Fruit fly (Drosophila melanogaster) whole organism, embryonic: ENCODE results near the gene bsf.

ENCODE experiments used
- Atf-2 ChIP-seq: fragments of 200-800 bp; sonication (Bioruptor generic); optimal IDR thresholded peaks from 2 replicates; lab custom pipeline; 2016; ENCODE audit warnings: missing biosample characterization, missing genetic modification characterization
- Atf3 ChIP-seq: fragments of 200-800 bp; sonication (Bioruptor generic); optimal IDR thresholded peaks from 3 replicates; lab custom pipeline; 2016; ENCODE audit warnings: missing biosample characterization, missing genetic modification characterization
- B-H1 ChIP-seq: fragments of 200-800 bp; sonication (Bioruptor generic); IDR thresholded peaks from 3 replicates; pipeline ENCODE4 v1.3.6; 2022; ENCODE audit warnings: missing biosample characterization, missing genetic modification characterization
- CG10209 ChIP-seq: fragments of 200-800 bp; sonication (Bioruptor generic); optimal IDR thresholded peaks from 3 replicates; lab custom pipeline; 2017; ENCODE audit warnings: missing biosample characterization, mild to moderate bottlenecking, missing genetic modification characterization, missing genetic modification reagents
- CG10979 ChIP-seq: fragments of 200-800 bp; sonication (Bioruptor generic); optimal IDR thresholded peaks from 2 replicates; lab custom pipeline; 2018; ENCODE audit warnings: missing biosample characterization, mild to moderate bottlenecking, missing genetic modification characterization, moderate library complexity
- CG11093 ChIP-seq: fragments of 200-800 bp; sonication (Bioruptor generic); IDR thresholded peaks from 3 replicates; pipeline ENCODE4 v1.3.6; 2022; ENCODE audit warnings: missing biosample characterization, missing genetic modification characterization
- CG13894 ChIP-seq: fragments of 200-800 bp; sonication (Bioruptor generic); optimal IDR thresholded peaks from 3 replicates; lab custom pipeline; 2018; ENCODE audit warnings: missing biosample characterization, mild to moderate bottlenecking, missing genetic modification characterization, moderate library complexity
- CG16815 ChIP-seq: fragments of 200-800 bp; sonication (Bioruptor generic); optimal IDR thresholded peaks from 3 replicates; lab custom pipeline; 2017; ENCODE audit warnings: missing biosample characterization, mild to moderate bottlenecking, missing genetic modification characterization
- CG17186 ChIP-seq: fragments of 200-800 bp; sonication (Bioruptor generic); optimal IDR thresholded peaks from 3 replicates; lab custom pipeline; 2017; ENCODE audit warnings: missing biosample characterization, missing genetic modification reagents, missing genetic modification characterization
- CG18011 ChIP-seq: fragments of 200-800 bp; sonication (Bioruptor generic); optimal IDR thresholded peaks from 2 replicates; lab custom pipeline; 2017; ENCODE audit warnings: missing biosample characterization, missing genetic modification characterization, mild to moderate bottlenecking, moderate library complexity, missing genotype
- CG1832 ChIP-seq: fragments of 200-800 bp; sonication (Bioruptor generic); optimal IDR thresholded peaks from 2 replicates; lab custom pipeline; 2017; ENCODE audit warnings: missing biosample characterization, mild to moderate bottlenecking, missing genetic modification characterization, inconsistent platforms
- CG18619 ChIP-seq: fragments of 200-800 bp; sonication (Bioruptor generic); optimal IDR thresholded peaks from 3 replicates; lab custom pipeline; 2017; ENCODE audit warnings: missing biosample characterization, mild to moderate bottlenecking, missing genetic modification characterization
- CG2129 ChIP-seq: fragments of 200-800 bp; sonication (Bioruptor generic); IDR thresholded peaks from 2 replicates; pipeline ENCODE4 v1.3.6; 2022; ENCODE audit warnings: missing biosample characterization, missing genetic modification characterization; ENCODE audit not compliant: partially characterized antibody
- CG31388 ChIP-seq: fragments of 200-800 bp; sonication (Bioruptor generic); optimal IDR thresholded peaks from 2 replicates; lab custom pipeline; 2016; ENCODE audit warnings: missing biosample characterization, missing genetic modification characterization
- CG3847 ChIP-seq: fragments of 200-800 bp; sonication (Bioruptor generic); IDR thresholded peaks from 2 replicates; pipeline ENCODE4 v1.3.6; 2022; ENCODE audit warnings: missing biosample characterization, missing genetic modification characterization
- CG4360 ChIP-seq: fragments of 200-800 bp; sonication (Bioruptor generic); IDR thresholded peaks from 2 replicates; pipeline ENCODE4 v1.3.6; 2022; ENCODE audit warnings: missing biosample characterization, missing genetic modification characterization
- CG4730 ChIP-seq: fragments of 200-800 bp; sonication (Bioruptor generic); IDR thresholded peaks from 2 replicates; pipeline ENCODE4 v1.3.6; 2022; ENCODE audit warnings: missing biosample characterization, missing genetic modification characterization
- CG7271 ChIP-seq: fragments of 200-800 bp; sonication (Bioruptor generic); optimal IDR thresholded peaks from 2 replicates; lab custom pipeline; 2018; ENCODE audit warnings: missing biosample characterization, mild to moderate bottlenecking, missing genetic modification characterization, moderate library complexity
- CG7372 ChIP-seq: fragments of 200-800 bp; sonication (Bioruptor generic); IDR thresholded peaks from 2 replicates; pipeline ENCODE4 v1.3.6; 2022; ENCODE audit warnings: missing biosample characterization, missing genetic modification characterization
- Dref ChIP-seq: fragments of 200-800 bp; sonication (Bioruptor generic); IDR thresholded peaks from 2 replicates; pipeline ENCODE4 v1.3.6; 2022; ENCODE audit warnings: missing biosample characterization, missing genetic modification characterization
- Fer3 ChIP-seq: fragments of 200-800 bp; sonication (Bioruptor generic); optimal IDR thresholded peaks from 2 replicates; lab custom pipeline; 2018; ENCODE audit warnings: missing biosample characterization, mild to moderate bottlenecking, missing genetic modification characterization, moderate library complexity
- H2.0 ChIP-seq: fragments of 200-800 bp; sonication (Bioruptor generic); IDR thresholded peaks from 2 replicates; pipeline ENCODE4 v1.3.6; 2022; ENCODE audit warnings: missing biosample characterization, missing genetic modification characterization
- MBD-R2 ChIP-seq: fragments of 200-800 bp; sonication (Bioruptor generic); IDR thresholded peaks from 2 replicates; pipeline ENCODE4 v1.3.6; 2022; ENCODE audit warnings: missing biosample characterization, missing genetic modification characterization
- Meics ChIP-seq: fragments of 200-800 bp; sonication (Bioruptor generic); optimal IDR thresholded peaks from 2 replicates; lab custom pipeline; 2017; ENCODE audit warnings: missing biosample characterization, mild to moderate bottlenecking, missing genetic modification characterization
- Ptx1 ChIP-seq: fragments of 200-800 bp; sonication (Bioruptor generic); IDR thresholded peaks from 2 replicates; pipeline ENCODE4 v1.3.6; 2022; ENCODE audit warnings: missing biosample characterization, missing genetic modification characterization
- Ravus ChIP-seq: fragments of 200-800 bp; sonication (Bioruptor generic); IDR thresholded peaks from 2 replicates; pipeline ENCODE4 v1.3.6; 2022; ENCODE audit warnings: missing biosample characterization, missing genetic modification characterization
- Sin3A ChIP-seq: fragments of >200 bp; optimal IDR thresholded peaks from 2 replicates; lab custom pipeline; 2018
- Sox100B ChIP-seq: fragments of 200-800 bp; sonication (Bioruptor generic); optimal IDR thresholded peaks from 3 replicates; lab custom pipeline; 2018; ENCODE audit warnings: missing biosample characterization, mild to moderate bottlenecking, missing genetic modification characterization
- Spps ChIP-seq: fragments of 200-800 bp; sonication (Bioruptor generic); optimal IDR thresholded peaks from 2 replicates; lab custom pipeline; 2018; ENCODE audit warnings: missing biosample characterization, mild to moderate bottlenecking, missing genetic modification characterization
- Sry-β ChIP-seq: fragments of 200-800 bp; sonication (Bioruptor generic); optimal IDR thresholded peaks from 2 replicates; lab custom pipeline; 2018; ENCODE audit warnings: missing biosample characterization, mild to moderate bottlenecking, missing genetic modification characterization, moderate library complexity
- aop ChIP-seq: fragments of 200-800 bp; sonication (Bioruptor generic); IDR thresholded peaks from 2 replicates; pipeline ENCODE4 v1.3.6; 2022; ENCODE audit warnings: missing biosample characterization, missing genetic modification characterization
- bbx ChIP-seq: fragments of 200-800 bp; sonication (Bioruptor generic); IDR thresholded peaks from 2 replicates; pipeline ENCODE4 v1.3.6; 2022; ENCODE audit warnings: missing biosample characterization, missing genetic modification characterization; ENCODE audit not compliant: partially characterized antibody
- btn ChIP-seq: fragments of 200-800 bp; sonication (Bioruptor generic); optimal IDR thresholded peaks from 2 replicates; lab custom pipeline; 2016; ENCODE audit warnings: missing biosample characterization, missing genetic modification characterization
- cato ChIP-seq: fragments of 200-800 bp; sonication (Bioruptor generic); optimal IDR thresholded peaks from 2 replicates; lab custom pipeline; 2016; ENCODE audit warnings: missing biosample characterization, missing genetic modification characterization, borderline replicate concordance
- caup ChIP-seq: fragments of 200-800 bp; sonication (Bioruptor generic); optimal IDR thresholded peaks from 3 replicates; lab custom pipeline; 2017; ENCODE audit warnings: missing biosample characterization, mild to moderate bottlenecking, missing genetic modification characterization, moderate library complexity; ENCODE audit not compliant: severe bottlenecking
- cg ChIP-seq: fragments of 200-800 bp; sonication (Bioruptor generic); optimal IDR thresholded peaks from 3 replicates; lab custom pipeline; 2019; ENCODE audit warnings: missing biosample characterization, mild to moderate bottlenecking, missing genetic modification characterization, moderate library complexity
- chinmo ChIP-seq: fragments of 200-800 bp; sonication (Bioruptor generic); IDR thresholded peaks from 4 replicates; pipeline ENCODE4 v1.3.6; 2022; ENCODE audit warnings: missing biosample characterization, missing genetic modification characterization; ENCODE audit not compliant: partially characterized antibody
- corto ChIP-seq: fragments of 200-800 bp; sonication (Bioruptor generic); optimal IDR thresholded peaks from 2 replicates; lab custom pipeline; 2016; ENCODE audit warnings: missing biosample characterization, mild to moderate bottlenecking, missing genetic modification characterization, moderate library complexity
- crc ChIP-seq: fragments of 200-800 bp; sonication (Bioruptor generic); optimal IDR thresholded peaks from 2 replicates; lab custom pipeline; 2016; ENCODE audit warnings: missing biosample characterization, missing genetic modification characterization
- gcm2 ChIP-seq: fragments of 200-800 bp; sonication (Bioruptor generic); optimal IDR thresholded peaks from 2 replicates; lab custom pipeline; 2016; ENCODE audit warnings: missing biosample characterization, missing genetic modification characterization
- grn ChIP-seq: fragments of 200-800 bp; sonication (Bioruptor generic); optimal IDR thresholded peaks from 3 replicates; lab custom pipeline; 2017; ENCODE audit warnings: missing biosample characterization, missing genetic modification characterization
- mam ChIP-seq: fragments of 200-800 bp; sonication (Bioruptor generic); optimal IDR thresholded peaks from 3 replicates; lab custom pipeline; 2016; ENCODE audit warnings: missing biosample characterization, missing genetic modification characterization
- mld ChIP-seq: fragments of 200-800 bp; sonication (Bioruptor generic); IDR thresholded peaks from 3 replicates; pipeline ENCODE4 v1.3.6; 2022; ENCODE audit warnings: missing biosample characterization, missing genetic modification characterization; ENCODE audit not compliant: partially characterized antibody
- org-1 ChIP-seq: fragments of 200-800 bp; sonication (Bioruptor generic); optimal IDR thresholded peaks from 2 replicates; lab custom pipeline; 2017; ENCODE audit warnings: missing biosample characterization, missing genetic modification characterization
- pfk ChIP-seq: fragments of 200-800 bp; sonication (Bioruptor generic); optimal IDR thresholded peaks from 2 replicates; lab custom pipeline; 2018; ENCODE audit warnings: missing biosample characterization, mild to moderate bottlenecking, missing genetic modification characterization, moderate library complexity
- pnt ChIP-seq: fragments of 200-800 bp; sonication (Bioruptor generic); optimal IDR thresholded peaks from 3 replicates; lab custom pipeline; 2016; ENCODE audit warnings: missing biosample characterization, missing genetic modification characterization
- ranshi ChIP-seq: fragments of 200-800 bp; sonication (Bioruptor generic); IDR thresholded peaks from 2 replicates; pipeline ENCODE4 v1.3.6; 2022; ENCODE audit warnings: missing biosample characterization, missing genetic modification characterization
- seq ChIP-seq: fragments of 200-800 bp; sonication (Bioruptor generic); IDR thresholded peaks from 2 replicates; pipeline ENCODE4 v1.3.6; 2022; ENCODE audit warnings: missing biosample characterization, missing genetic modification characterization
- vvl ChIP-seq: fragments of 200-800 bp; sonication (Bioruptor generic); IDR thresholded peaks from 2 replicates; pipeline ENCODE4 v1.3.6; 2022; ENCODE audit warnings: missing biosample characterization, missing genetic modification characterization
- zen ChIP-seq: fragments of 200-800 bp; sonication (Bioruptor generic); optimal IDR thresholded peaks from 3 replicates; lab custom pipeline; 2018; ENCODE audit warnings: missing biosample characterization, mild to moderate bottlenecking, missing genetic modification characterization, moderate library complexity

The bsf gene

dm6 chr2L:18448639-18449430 lies 5.6 kb downstream of the bsf start, which contains the start of gene ncm (continued):
- TF ChIP-seq B-H1 (GFP tag; lab: Robert Waterston, UW) (no peak), bbx (peak; percentile 86), vvl (GFP tag; lab: Robert Waterston, UW) (0 out of 2 replicates have a peak, but pooled peaks have one; percentile 22), gcm2 (GFP tag; lab: Kevin White, UChicago) (no peak), CG18619 (GFP tag; lab: Kevin White, UChicago) (no peak), seq (GFP tag; lab: Robert Waterston, UW) (no peak), caup (GFP tag; lab: Kevin White, UChicago) (no peak), CG7372 (GFP tag; lab: Robert Waterston, UW) (no peak), CG3847 (no peak), corto (GFP tag; lab: Kevin White, UChicago) (no peak), Atf3 (no peak), grn (no peak), Dref (GFP tag; lab: Robert Waterston, UW) (peak; percentile 92), Ravus (GFP tag; lab: Robert Waterston, UW) (no peak), pnt (GFP tag; lab: Kevin White, UChicago) (no peak), Spps (tag; lab: Kevin White, UChicago) (no peak), Sox100B (GFP tag; lab: Kevin White, UChicago) (no peak), org-1 (GFP tag; lab: Kevin White, UChicago) (no peak), CG13894 (no peak), Meics (GFP tag; lab: Kevin White, UChicago) (no peak), Ptx1 (GFP tag; lab: Robert Waterston, UW) (no peak), CG10979 (no peak), chinmo (peak; percentile 92; the same call in 3 of the 4 replicates), Fer3 (tag; lab: Kevin White, UChicago) (no peak), CG7271 (tag; lab: Kevin White, UChicago) (no peak), Sry-β (GFP tag; lab: Kevin White, UChicago) (peak; percentile 82), zen (tag; lab: Kevin White, UChicago) (no peak), Atf-2 (GFP tag; lab: Kevin White, UChicago) (no peak), CG10209 (GFP tag; lab: Kevin White, UChicago) (no peak), cg (GFP tag; lab: Kevin White, UChicago) (no peak), pfk (GFP tag; lab: Kevin White, UChicago) (peak; percentile 88), aop (GFP tag; lab: Robert Waterston, UW) (no peak), btn (GFP tag; lab: Kevin White, UChicago) (no peak), CG31388 (GFP tag; lab: Kevin White, UChicago) (no peak), CG18011 (no peak), CG1832 (GFP tag; lab: Kevin White, UChicago) (no peak), crc (GFP tag; lab: Kevin White, UChicago) (no peak), CG17186 (peak; percentile 31), mld (GFP tag; lab: Robert Waterston, UW) (peak; percentile 82; the same call in 2 of the 3 replicates), mam (GFP tag; lab: Kevin White, UChicago) (no peak), H2.0 (GFP tag; lab: Robert Waterston, UW) (no peak), Sin3A (lab: Kevin White, UChicago) (peak; percentile 72), CG2129 (GFP tag; lab: Robert Waterston, UW) (peak; percentile 71), CG4730 (no peak), CG16815 (GFP tag; lab: Kevin White, UChicago) (no peak), ranshi (GFP tag; lab: Robert Waterston, UW) (no peak), MBD-R2 (GFP tag; lab: Robert Waterston, UW) (peak; percentile 86), cato (GFP tag; lab: Kevin White, UChicago) (no peak), CG4360 (no peak), CG11093 (no peak)
